Worm (Caenorhabditis elegans): Measurements from ENCODE around the gene mbr-1.

- TF ChIP-seq mcd-1 (GFP tag; IDR thresholded peaks at IDR 0.05) (no peak), ama-1 (optimal IDR thresholded peaks at IDR 0.05) (no peak), ama-1 (GFP tag; optimal IDR thresholded peaks at IDR 0.05) (no peak), B0336.3 (GFP tag; IDR thresholded peaks at IDR 0.05) (no peak), pha-4 (tag; optimal IDR thresholded peaks at IDR 0.05) (peak; percentile 27), unc-130 (GFP tag; optimal IDR thresholded peaks at IDR 0.05) (no peak)
These were observed 42.7 kb downstream of the mbr-1 start for ce11 chrX:10679193-10679592.
